Worm (Caenorhabditis elegans): Measurements from ENCODE around the gene D1022.9.
A peak's percentile ranks its signal among the peaks of the same experiment; 100 is the strongest.

ce11 chrII:7537603-7538230 is 48.2 kb upstream of the D1022.9 start, which contains the start of gene nfi-1:
- no peak for TF ChIP-seq K02D7.2 (tag; optimal IDR thresholded peaks at IDR 0.05)
- TF ChIP-seq dve-1 (tag; optimal IDR thresholded peaks at IDR 0.05) = no peak
- TF ChIP-seq che-1 (tag; optimal IDR thresholded peaks at IDR 0.05) = no peak
- no peak for TF ChIP-seq elt-4 (tag; optimal IDR thresholded peaks at IDR 0.05)
- no peak for TF ChIP-seq Y22D7AL.16 (tag; optimal IDR thresholded peaks at IDR 0.05)
- TF ChIP-seq ama-1 (optimal IDR thresholded peaks at IDR 0.05) = no peak
- no peak for TF ChIP-seq pha-4 (tag; optimal IDR thresholded peaks at IDR 0.05)
- TF ChIP-seq tbx-2 (tag; optimal IDR thresholded peaks at IDR 0.05) = peak; percentile 62
- TF ChIP-seq nfya-1 (tag; optimal IDR thresholded peaks at IDR 0.05) = no peak

Data from whole organism, late embryonic.